Fruit fly (Drosophila melanogaster) S2 (cell line): Measurements from ENCODE around the gene CG10132.

ENCODE experiments used
- CG8478 ChIP-seq: fragments of >200 bp; optimal IDR thresholded peaks from 2 replicates; lab custom pipeline; 2018
- CTCF ChIP-seq, 2 experiments: fragments of >200 bp; optimal IDR thresholded peaks; 2 replicates each; lab custom pipeline; 2018

The CG10132 gene

DNA sequence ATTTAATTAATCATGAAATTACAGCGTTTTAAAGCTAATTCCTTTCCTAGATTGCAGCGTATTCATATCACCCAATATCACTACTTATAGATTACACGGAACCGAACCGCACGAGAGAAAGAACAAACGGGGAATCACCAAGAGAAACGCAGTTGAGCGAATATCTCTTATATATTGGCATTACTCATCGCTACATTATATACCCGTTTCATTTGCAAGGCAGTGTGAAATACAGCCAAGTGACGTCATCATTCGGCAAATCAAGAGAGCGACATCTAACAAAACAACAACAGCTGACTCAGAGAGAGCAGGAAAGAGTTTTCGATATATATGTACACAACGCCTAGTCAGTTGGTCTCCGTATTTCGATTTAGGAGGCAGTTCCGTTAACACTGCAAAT, 29.5 kb downstream of the CG10132 start, which contains the start of gene Tep4:
Tep4 (plus strand) TSS at position 350 of the 400 bp plus-strand sequence.
- no peak for TF ChIP-seq CG8478 (lab: Kevin White, UChicago)
- TF ChIP-seq CTCF (optimal IDR thresholded peaks at IDR 0.05; lab: Kevin White, UChicago): no peak

DNA sequence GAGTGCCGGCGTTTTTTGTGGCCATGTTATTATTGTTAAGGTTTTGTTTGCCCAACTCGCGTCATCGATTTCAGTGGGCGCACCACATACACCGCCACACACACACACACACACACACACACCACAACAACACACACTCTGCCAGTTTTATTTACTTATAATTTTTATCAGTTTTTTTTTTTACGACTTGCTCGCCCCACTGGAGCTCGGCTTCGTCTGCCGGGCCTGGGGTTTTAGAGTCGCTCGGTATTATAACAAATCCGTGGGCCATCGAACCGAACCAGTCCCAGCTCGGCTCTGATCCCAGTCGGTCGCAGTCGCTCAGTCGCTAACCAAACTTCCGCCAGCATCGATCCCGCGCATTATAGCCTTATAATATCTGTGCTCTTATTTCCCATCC, 30.8 kb downstream of the CG10132 start:
- TF ChIP-seq CG8478 (lab: Kevin White, UChicago): no peak
- TF ChIP-seq CTCF (optimal IDR thresholded peaks at IDR 0.05; lab: Kevin White, UChicago): no peak

DNA sequence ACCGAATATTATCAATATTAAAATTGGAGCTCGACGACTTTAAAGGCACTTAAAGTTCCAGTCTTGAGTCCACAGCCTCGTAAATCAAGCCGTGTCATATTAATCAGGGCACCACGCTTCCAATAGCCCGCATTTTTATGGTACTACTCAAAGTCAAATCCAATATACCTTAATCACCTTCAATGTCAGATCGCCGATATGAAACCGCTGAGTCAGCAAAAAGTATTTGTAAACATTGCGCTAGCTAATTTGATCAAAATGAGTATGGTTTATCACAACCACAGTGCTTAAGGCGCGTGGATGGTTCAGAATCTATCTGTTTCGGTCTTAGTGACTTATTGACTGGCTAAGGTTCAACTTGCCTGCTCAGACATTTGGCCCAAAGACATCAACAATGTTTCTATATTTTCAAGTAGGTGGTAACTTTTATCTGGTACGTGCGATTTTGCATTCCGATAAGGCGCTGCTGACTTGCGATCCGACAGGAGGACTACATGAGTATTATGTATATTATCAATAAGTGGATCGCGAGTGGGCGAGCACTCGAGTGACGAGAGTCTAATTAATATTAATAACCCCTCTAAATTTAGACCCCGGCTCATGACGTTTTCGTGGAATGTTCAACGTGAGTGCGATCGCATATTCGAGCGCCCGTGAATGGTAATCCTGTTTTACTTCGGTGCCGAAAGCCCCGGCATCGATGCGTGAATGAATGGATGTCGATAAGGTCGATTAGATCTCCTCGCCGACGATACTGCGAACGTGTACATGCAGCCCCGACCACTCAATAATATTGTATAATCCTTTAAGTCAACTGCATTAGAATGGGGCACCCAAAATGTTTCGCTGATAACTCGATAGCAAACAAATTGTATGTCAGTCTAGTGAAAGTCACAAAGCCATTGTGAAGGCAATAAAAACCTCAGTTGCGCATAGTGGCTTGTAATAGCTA, 44.7 kb downstream of the CG10132 start, which contains the start of gene CG13078:
CG13078 (plus strand) TSS at position 902 of the 952 bp plus-strand sequence.
- no peak for TF ChIP-seq CTCF (optimal IDR thresholded peaks at IDR 0.05; lab: Kevin White, UChicago)
- TF ChIP-seq CG8478 (lab: Kevin White, UChicago): no peak

DNA sequence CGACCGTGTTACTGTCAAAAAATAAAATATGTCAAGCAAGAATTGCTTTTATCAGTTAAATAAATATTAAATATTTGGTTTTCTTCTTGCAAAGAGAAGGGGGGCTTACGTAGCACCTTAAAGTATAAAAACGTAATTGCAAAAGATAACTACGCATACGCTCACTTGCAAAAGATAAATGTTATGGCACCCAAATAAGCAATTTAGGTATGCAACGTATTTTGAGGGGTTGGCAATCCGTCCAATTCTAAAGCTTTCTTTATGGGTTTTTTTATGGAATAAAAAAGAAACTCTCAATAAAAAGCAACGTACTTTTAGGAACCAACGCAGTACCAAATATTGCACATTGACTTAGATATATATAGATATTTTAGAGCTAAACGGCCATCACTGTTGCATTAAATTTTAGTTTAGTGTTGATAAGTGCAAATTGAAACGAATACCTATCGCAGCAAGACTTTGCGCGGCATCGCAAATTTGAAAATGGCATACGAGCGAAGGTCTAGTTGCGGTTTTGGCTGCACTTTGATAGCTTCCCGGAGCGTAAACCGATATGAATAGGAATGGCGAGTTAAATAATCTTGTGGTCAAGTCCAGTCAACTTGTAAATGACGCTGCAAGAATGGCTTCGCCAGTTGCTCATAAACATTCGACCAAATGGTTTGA, 46.7 kb downstream of the CG10132 start, which contains the start of gene CG13077:
CG13077 (plus strand) TSS at position 631 of the 666 bp plus-strand sequence.
- TF ChIP-seq CTCF (optimal IDR thresholded peaks at IDR 0.05; lab: Kevin White, UChicago): no peak
- no peak for TF ChIP-seq CG8478 (lab: Kevin White, UChicago)

DNA sequence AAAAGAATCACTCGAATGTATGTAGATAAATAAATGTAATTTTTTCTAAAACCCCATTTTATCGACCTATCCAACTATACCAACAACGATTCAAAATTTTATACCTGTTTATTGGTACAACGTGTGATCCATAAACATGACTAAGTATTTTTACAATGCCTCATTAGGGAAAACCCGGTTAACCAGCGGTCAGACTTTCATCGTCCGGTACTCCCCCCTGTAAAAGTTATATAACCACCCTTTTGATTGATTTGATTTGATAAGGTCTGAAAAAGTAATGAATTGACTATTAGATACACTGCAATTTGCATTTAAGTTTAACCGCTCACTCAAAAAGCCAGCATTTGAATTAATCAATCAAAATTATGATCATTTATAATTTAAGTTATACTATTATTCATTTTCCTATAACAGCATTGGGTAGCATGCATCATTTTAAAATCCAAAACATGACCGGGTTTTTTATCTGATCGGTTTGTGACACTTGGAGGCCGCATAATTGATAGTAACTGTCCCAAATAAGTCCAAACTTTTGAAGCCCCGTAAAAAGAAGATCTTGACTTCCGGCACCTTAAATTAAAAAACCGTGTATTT, 48.8 kb downstream of the CG10132 start:
- TF ChIP-seq CTCF (optimal IDR thresholded peaks at IDR 0.05; lab: Kevin White, UChicago): no peak
- TF ChIP-seq CG8478 (lab: Kevin White, UChicago): no peak

DNA sequence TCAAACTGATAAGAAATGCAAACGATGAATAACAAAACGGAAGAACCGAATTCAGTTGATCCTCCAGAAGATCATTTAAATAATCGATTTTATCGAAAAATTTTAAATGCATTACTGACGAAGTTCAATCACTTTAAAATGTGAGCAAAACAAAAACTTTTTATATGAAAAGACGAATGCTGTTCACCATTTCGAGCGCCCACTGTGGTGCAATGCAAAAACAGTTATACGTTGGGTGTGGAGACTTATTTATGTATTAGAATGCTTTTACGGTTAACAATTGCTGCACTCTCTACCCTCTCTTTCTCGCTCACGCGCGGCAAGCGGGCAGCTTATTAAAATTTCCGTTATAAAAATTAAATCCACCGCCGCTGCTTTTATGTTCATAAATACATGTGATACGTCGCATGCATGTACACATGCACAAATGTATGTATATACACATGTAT, 52.2 kb downstream of the CG10132 start:
- TF ChIP-seq CTCF (optimal IDR thresholded peaks at IDR 0.05; lab: Kevin White, UChicago) (no peak), CG8478 (lab: Kevin White, UChicago) (no peak)

DNA sequence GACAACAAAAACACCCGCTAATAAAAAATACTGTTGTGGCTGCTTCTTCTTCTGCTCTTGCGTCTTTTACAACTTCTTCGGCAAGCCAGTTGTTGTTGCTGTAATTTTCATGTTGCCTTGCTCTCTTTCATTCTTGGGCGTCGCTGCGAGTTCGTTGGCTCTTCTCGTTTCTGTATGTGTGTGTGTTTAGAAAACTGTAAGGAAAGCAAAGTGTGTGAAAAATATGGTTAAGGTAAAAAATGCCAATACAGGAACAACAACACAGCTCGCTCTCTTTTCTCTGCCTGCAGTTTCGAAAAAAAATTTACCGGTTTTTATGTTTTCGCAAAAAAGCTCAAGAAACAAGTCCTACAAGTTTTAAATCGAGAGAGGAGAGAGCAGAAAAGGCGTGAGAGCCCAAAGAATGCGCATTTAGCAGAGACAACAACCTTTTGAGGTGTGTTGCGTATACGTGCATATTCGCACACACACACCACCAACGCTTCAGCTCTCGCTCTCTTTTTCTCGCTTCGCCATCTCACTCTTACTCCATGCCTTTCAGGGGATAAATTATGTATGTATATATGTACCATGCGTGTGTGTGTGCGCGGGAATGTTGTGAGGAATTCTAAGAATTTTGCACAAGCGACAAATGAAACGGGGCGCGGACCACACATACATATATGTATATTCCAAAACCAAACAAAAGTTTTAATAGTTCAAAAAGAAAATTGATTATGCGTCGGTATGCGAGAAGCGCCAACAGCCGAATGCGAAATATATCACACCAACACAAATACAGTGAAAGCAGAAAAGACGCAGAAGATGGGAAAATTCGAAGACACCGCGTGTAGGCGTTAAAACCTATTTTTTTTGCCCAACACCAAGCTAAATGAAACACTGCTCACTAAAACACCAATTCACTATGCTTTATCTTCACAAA, 53.2 kb downstream of the CG10132 start:
- TF ChIP-seq CG8478 (lab: Kevin White, UChicago): no peak
- TF ChIP-seq CTCF (optimal IDR thresholded peaks at IDR 0.05; lab: Kevin White, UChicago): no peak

DNA sequence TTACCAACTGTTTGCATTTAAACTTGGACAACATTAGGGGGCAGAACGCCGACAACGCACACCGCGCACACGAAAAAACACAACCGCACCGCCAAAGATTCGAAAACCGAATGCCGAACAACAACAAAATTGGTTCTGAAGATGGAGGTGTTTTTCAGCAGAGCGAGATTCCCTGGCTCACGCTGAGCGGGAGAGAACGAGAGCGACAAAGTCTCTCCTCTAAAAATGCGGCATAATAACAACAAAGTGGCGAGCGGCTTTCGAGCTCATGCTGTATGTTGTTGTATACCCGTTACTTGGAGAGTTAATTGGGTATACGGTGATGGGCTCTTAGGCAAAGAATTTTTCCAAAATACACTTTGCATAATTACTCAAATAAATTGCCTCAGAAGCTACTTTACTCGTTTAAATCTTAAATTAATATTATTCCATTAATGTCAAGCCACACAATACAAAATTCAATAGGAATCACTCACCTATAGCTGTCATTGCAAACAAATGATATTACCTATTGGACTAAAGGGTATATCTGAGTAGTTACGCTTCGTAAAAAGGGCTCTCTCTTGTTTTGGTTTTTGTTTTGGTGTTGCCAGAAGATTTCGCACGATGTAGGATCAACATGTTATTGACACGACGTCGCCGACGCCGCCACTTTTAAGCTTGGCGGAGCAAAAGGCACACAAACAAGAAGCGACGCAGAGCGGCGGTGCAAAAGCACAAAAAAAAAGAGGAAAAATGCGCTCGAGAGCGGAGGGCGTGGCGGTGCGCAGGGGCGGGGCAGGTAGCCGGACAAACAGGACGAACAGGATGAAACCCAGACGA, 54.1 kb downstream of the CG10132 start:
- TF ChIP-seq CTCF (optimal IDR thresholded peaks at IDR 0.05; lab: Kevin White, UChicago): no peak
- no peak for TF ChIP-seq CG8478 (lab: Kevin White, UChicago)

DNA sequence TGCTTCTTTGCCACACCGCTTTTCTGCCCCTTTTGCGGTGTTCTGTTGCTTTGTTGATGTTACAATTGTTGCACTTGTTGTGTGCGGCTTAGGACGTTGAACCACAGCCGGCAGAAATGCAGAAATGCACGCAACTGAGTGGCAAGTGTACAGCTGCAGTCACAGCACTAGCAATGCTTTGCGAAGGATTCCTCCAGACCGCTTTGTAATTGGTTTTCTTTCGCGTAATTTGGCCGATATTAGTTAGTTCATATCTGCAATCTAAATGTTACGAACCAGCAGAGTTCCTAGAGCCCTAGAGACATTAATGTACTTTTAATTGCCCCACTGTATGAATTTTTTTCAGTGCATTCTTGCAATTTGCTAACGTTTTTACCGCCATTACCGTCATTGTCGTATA, 55.7 kb downstream of the CG10132 start:
- TF ChIP-seq CTCF (optimal IDR thresholded peaks at IDR 0.05; lab: Kevin White, UChicago): no peak
- TF ChIP-seq CG8478 (lab: Kevin White, UChicago): no peak
